Fruit fly (Drosophila melanogaster): ENCODE data around the gene Remo.
A peak's percentile ranks its signal among the peaks of the same experiment; 100 is the strongest.

Remo gene

DNA sequence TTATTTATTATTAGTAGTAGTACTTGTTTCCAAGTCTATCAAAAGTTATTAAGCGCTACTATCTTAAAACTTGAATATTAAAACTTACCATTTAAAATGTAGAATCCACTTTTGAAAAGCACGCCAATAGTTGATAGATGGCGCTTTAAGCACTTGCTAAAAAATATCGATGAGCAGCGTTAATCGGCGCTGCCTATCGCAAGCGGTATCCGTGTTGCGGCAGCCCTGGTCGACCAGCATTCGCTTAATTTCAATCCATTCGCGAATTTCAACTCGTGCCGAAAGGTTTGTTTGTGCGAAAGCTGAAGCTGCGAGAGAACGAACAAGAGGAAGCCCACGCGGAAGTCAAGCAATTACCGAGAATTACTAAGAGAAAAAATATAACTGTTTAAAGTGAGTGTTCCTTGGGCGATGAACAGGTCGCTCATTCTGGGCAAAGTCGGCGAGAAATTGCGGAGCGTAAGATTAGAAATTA is 41.8 kb downstream of the Remo start, which contains the start of gene Prx2 (continued):
- TF ChIP-seq CG31627 (GFP tag; optimal IDR thresholded peaks at IDR 0.05) (peak; percentile 23), CG10631 (GFP tag; optimal IDR thresholded peaks at IDR 0.05) (no peak), Eip93F (GFP tag; optimal IDR thresholded peaks at IDR 0.05) (no peak), CG9139 (GFP tag; optimal IDR thresholded peaks at IDR 0.05) (peak; percentile 46), Ets96B (tag; optimal IDR thresholded peaks at IDR 0.05) (no peak), esn (GFP tag; optimal IDR thresholded peaks at IDR 0.05) (peak; percentile 28), CG6854 (GFP tag; optimal IDR thresholded peaks at IDR 0.05) (peak; percentile 72), pdm3 (GFP tag; optimal IDR thresholded peaks at IDR 0.05) (no peak), fd85E (GFP tag; optimal IDR thresholded peaks at IDR 0.05) (no peak), CG4318 (GFP tag; optimal IDR thresholded peaks at IDR 0.05) (no peak), CG10669 (GFP tag; optimal IDR thresholded peaks at IDR 0.05) (no peak), Hr39 (GFP tag; optimal IDR thresholded peaks at IDR 0.05) (no peak), acj6 (GFP tag; optimal IDR thresholded peaks at IDR 0.05) (no peak), topi (GFP tag; optimal IDR thresholded peaks at IDR 0.05) (peak; percentile 33), Sox14 (GFP tag; optimal IDR thresholded peaks at IDR 0.05) (no peak), CG11902 (GFP tag; optimal IDR thresholded peaks at IDR 0.05) (no peak), CG34406 (GFP tag; optimal IDR thresholded peaks at IDR 0.05) (no peak), CG11762 (GFP tag; optimal IDR thresholded peaks at IDR 0.05; ENCODE audit: insufficient read depth) (no peak), CG3032 (tag; optimal IDR thresholded peaks at IDR 0.05) (no peak), dsx (GFP tag; optimal IDR thresholded peaks at IDR 0.05; ENCODE audit: poor library complexity, severe bottlenecking) (no peak), salr (GFP tag; optimal IDR thresholded peaks at IDR 0.05) (no peak), CG11294 (GFP tag; IDR thresholded peaks at IDR 0.05) (peak; percentile 15; the same call in 1 of the 2 replicates), cyc (GFP tag; optimal IDR thresholded peaks at IDR 0.05) (peak; percentile 26), CG32006 (GFP tag; optimal IDR thresholded peaks at IDR 0.05) (no peak)

DNA sequence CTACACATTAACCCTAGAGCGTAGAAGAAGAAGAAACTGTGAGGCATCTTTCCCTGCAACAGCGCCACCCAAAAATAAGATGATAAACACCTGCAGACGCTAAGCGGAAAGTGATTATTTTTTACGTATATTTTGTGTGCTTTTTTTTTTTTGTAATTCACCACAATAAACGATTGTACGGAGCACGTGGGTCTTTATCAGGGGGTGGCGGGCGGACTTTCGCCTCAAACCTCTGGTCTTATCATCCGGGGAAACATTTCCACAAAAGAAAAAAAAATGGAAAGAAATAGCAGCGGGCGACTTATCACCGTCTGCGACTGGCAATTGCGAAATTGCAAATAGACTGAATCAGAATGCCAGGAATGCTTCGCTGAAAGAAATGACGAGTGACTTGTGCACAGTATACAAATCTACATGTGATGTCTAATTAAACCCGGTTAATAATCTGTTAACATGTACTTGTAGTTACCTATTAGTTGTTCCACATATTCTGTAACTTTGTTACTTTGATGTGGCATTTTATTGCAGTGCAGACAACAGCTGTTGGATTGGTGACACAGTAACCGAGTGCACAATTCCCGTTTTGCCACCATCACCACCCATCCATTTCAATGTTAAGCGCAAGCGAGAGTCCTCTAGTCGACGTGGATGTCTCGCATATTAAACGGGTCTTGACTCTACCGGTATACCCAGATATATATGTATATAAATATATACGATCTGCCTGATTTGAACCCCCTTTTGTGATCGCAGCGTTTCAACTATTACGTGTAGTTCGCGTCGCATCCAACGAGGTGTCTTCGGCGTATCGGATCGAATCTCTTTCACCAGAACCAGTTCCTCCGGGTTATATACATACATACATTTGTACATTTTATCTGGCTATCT is 44.2 kb downstream of the Remo start:
- peak; percentile 86 for TF ChIP-seq pdm3 (GFP tag; optimal IDR thresholded peaks at IDR 0.05)
- peak; percentile 93 for TF ChIP-seq CG32006 (GFP tag; optimal IDR thresholded peaks at IDR 0.05)
- peak; percentile 83 for TF ChIP-seq cyc (GFP tag; optimal IDR thresholded peaks at IDR 0.05)
- TF ChIP-seq CG8632 (GFP tag; optimal IDR thresholded peaks at IDR 0.05), result peak; percentile 80
- peak; percentile 68 for TF ChIP-seq dsx (GFP tag; optimal IDR thresholded peaks at IDR 0.05; ENCODE audit: poor library complexity, severe bottlenecking)
- peak; percentile 89 for TF ChIP-seq esn (GFP tag; optimal IDR thresholded peaks at IDR 0.05)
- peak; percentile 88 for TF ChIP-seq Met (GFP tag; optimal IDR thresholded peaks at IDR 0.05)
- peak; percentile 85 for TF ChIP-seq CG34406 (GFP tag; optimal IDR thresholded peaks at IDR 0.05)
- TF ChIP-seq CG11902 (GFP tag; optimal IDR thresholded peaks at IDR 0.05), result peak; percentile 69
- peak; percentile 78; the same call in 1 of the 2 replicates for TF ChIP-seq CG11294 (GFP tag; IDR thresholded peaks at IDR 0.05)
- TF ChIP-seq fd59A (GFP tag; optimal IDR thresholded peaks at IDR 0.05), result peak; percentile 58
- peak; percentile 89 for TF ChIP-seq Eip75B (GFP tag; optimal IDR thresholded peaks at IDR 0.05)
- TF ChIP-seq salr (GFP tag; optimal IDR thresholded peaks at IDR 0.05), result peak; percentile 65 to 69
- TF ChIP-seq CG8319 (GFP tag; optimal IDR thresholded peaks at IDR 0.05), result peak; percentile 66
- peak; percentile 69 for TF ChIP-seq CG16779 (tag; optimal IDR thresholded peaks at IDR 0.05)
- peak; percentile 83; the same call in 2 of the 3 replicates for TF ChIP-seq CG8119 (GFP tag; IDR thresholded peaks at IDR 0.05)
- peak; percentile 85 for TF ChIP-seq dac (GFP tag; optimal IDR thresholded peaks at IDR 0.05)
- TF ChIP-seq eg (GFP tag; IDR thresholded peaks at IDR 0.05), result peak; percentile 94
- TF ChIP-seq Ets21C (GFP tag; optimal IDR thresholded peaks at IDR 0.05), result peak; percentile 63
- peak; percentile 72 for TF ChIP-seq Ets96B (tag; optimal IDR thresholded peaks at IDR 0.05)
- peak; percentile 89 for TF ChIP-seq CG15336 (GFP tag; IDR thresholded peaks at IDR 0.05)
- peak; percentile 76 for TF ChIP-seq CG10631 (GFP tag; optimal IDR thresholded peaks at IDR 0.05)
- TF ChIP-seq svp (GFP tag), result peak; percentile 92
- peak; percentile 82 for TF ChIP-seq Smox (GFP tag; optimal IDR thresholded peaks at IDR 0.05)
- peak; percentile 75 for TF ChIP-seq Sox15 (GFP tag; optimal IDR thresholded peaks at IDR 0.05)
- TF ChIP-seq CG4318 (GFP tag; optimal IDR thresholded peaks at IDR 0.05), result peak; percentile 83
- TF ChIP-seq acj6 (GFP tag; optimal IDR thresholded peaks at IDR 0.05), result peak; percentile 84
- peak; percentile 12 for TF ChIP-seq CG6854 (GFP tag; optimal IDR thresholded peaks at IDR 0.05)
- peak; percentile 89 for TF ChIP-seq CG7368 (GFP tag; optimal IDR thresholded peaks at IDR 0.05)
- TF ChIP-seq achi (GFP tag; optimal IDR thresholded peaks at IDR 0.05), result peak; percentile 79
- TF ChIP-seq CG11762 (GFP tag; optimal IDR thresholded peaks at IDR 0.05; ENCODE audit: insufficient read depth), result peak; percentile 85
- peak; percentile 73 for TF ChIP-seq CG3032 (tag; optimal IDR thresholded peaks at IDR 0.05)
- peak; percentile 80 for TF ChIP-seq CG31627 (GFP tag; optimal IDR thresholded peaks at IDR 0.05)
- TF ChIP-seq Hr39 (GFP tag; optimal IDR thresholded peaks at IDR 0.05), result peak; percentile 83
- TF ChIP-seq CG9139 (GFP tag; optimal IDR thresholded peaks at IDR 0.05), result peak; percentile 2
- peak; percentile 90 for TF ChIP-seq vri (GFP tag; optimal IDR thresholded peaks at IDR 0.05)
- TF ChIP-seq CG6808 (GFP tag; optimal IDR thresholded peaks at IDR 0.05), result peak; percentile 68
- TF ChIP-seq Lpt (GFP tag; optimal IDR thresholded peaks at IDR 0.05), result peak; percentile 79
- peak; percentile 86 for TF ChIP-seq Sox102F (GFP tag; optimal IDR thresholded peaks at IDR 0.05)
